Worm (Caenorhabditis elegans) whole organism, late embryonic: ENCODE results near the gene F23H11.7.

Source experiments
- C38D4.7 ChIP-seq: fragments of 200-800 bp; sonication (Bioruptor generic); optimal IDR thresholded peaks from 2 replicates; lab custom pipeline; 2018; ENCODE audit warnings: mild to moderate bottlenecking, missing genetic modification characterization, moderate library complexity, missing compliant biosample characterization
- K09A11.1 ChIP-seq: sonication (generic microtip); optimal IDR thresholded peaks from 2 replicates; lab custom pipeline; 2017; ENCODE audit warnings: antibody characterized with exemption, mild to moderate bottlenecking, missing genetic modification characterization, missing compliant biosample characterization; ENCODE audit not compliant: insufficient read depth
- T23F11.4 ChIP-seq: fragments of 200-800 bp; sonication (Bioruptor generic); optimal IDR thresholded peaks from 2 replicates; lab custom pipeline; 2018; ENCODE audit warnings: mild to moderate bottlenecking, missing genetic modification characterization, missing compliant biosample characterization
- Y22D7AL.16 ChIP-seq: sonication (generic microtip); optimal IDR thresholded peaks from 2 replicates; lab custom pipeline; 2016; ENCODE audit warnings: missing genetic modification characterization, missing compliant biosample characterization
- ceh-19 ChIP-seq: fragments of 200-800 bp; sonication (Bioruptor generic); optimal IDR thresholded peaks from 2 replicates; lab custom pipeline; 2018; ENCODE audit warnings: mild to moderate bottlenecking, missing genetic modification characterization, missing compliant biosample characterization
- ceh-30 ChIP-seq: fragments of 150-350 bp; optimal IDR thresholded peaks from 2 replicates; lab custom pipeline; 2014; ENCODE audit warnings: missing biosample characterization, missing genetic modification characterization
- ceh-31 ChIP-seq: sonication (generic microtip); optimal IDR thresholded peaks from 2 replicates; lab custom pipeline; 2016; ENCODE audit warnings: missing genetic modification characterization, missing compliant biosample characterization
- ceh-34 ChIP-seq: sonication (generic microtip); optimal IDR thresholded peaks from 2 replicates; lab custom pipeline; 2016; ENCODE audit warnings: mild to moderate bottlenecking, missing genetic modification characterization, missing compliant biosample characterization
- dve-1 ChIP-seq: sonication (generic microtip); optimal IDR thresholded peaks from 2 replicates; lab custom pipeline; 2017; ENCODE audit warnings: antibody characterized with exemption, mild to moderate bottlenecking, missing genetic modification characterization, missing compliant biosample characterization
- nfya-1 ChIP-seq: sonication (generic microtip); optimal IDR thresholded peaks from 2 replicates; lab custom pipeline; 2017; ENCODE audit warnings: missing genetic modification characterization, mild to moderate bottlenecking, missing compliant biosample characterization, antibody characterized with exemption, moderate library complexity
- odd-2 ChIP-seq: sonication (generic microtip); optimal IDR thresholded peaks from 2 replicates; lab custom pipeline; 2017; ENCODE audit warnings: antibody characterized with exemption, mild to moderate bottlenecking, missing genetic modification characterization, missing compliant biosample characterization
- pag-3 ChIP-seq: sonication (generic microtip); optimal IDR thresholded peaks from 2 replicates; lab custom pipeline; 2016; ENCODE audit warnings: missing compliant biosample characterization, missing genetic modification characterization, borderline replicate concordance
- pat-9 ChIP-seq: fragments of 200-800 bp; sonication (Bioruptor generic); optimal IDR thresholded peaks from 2 replicates; lab custom pipeline; 2018; ENCODE audit warnings: mild to moderate bottlenecking, missing genetic modification characterization, moderate library complexity, missing compliant biosample characterization
- ttx-3 ChIP-seq: sonication (generic microtip); optimal IDR thresholded peaks from 2 replicates; lab custom pipeline; 2016; ENCODE audit warnings: missing genetic modification reagents, missing genetic modification characterization, missing compliant biosample characterization
- zip-5 ChIP-seq: sonication (generic microtip); optimal IDR thresholded peaks from 2 replicates; lab custom pipeline; 2016; ENCODE audit warnings: missing genetic modification characterization, missing compliant biosample characterization

Gene F23H11.7

DNA sequence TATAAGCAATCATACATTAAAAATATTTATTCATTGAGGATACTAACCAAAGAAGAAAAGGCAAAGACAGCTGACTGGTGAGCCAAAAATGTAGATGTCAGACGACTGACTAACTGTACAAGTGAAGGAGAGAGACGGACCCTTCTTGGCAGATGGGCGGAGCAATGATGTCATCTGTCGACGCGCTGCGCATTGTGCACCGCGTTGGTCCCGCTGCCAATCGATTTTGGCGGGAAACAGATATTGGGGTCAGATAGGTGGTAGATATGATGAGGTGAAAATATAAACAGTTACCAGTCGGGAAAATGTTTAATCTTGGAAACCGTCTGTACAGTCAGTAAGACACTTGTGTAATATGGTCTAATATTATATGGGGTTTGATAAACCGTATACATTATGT is 49.4 kb downstream of the F23H11.7 start, which contains the start of gene T24C4.2:
Gene T24C4.2, minus strand, starts transcription at position 101 of the 400 bp plus-strand sequence.
- TF ChIP-seq ceh-30 (no peak), pag-3 (tag; lab: Kevin White, UChicago) (no peak), ceh-34 (tag; lab: Kevin White, UChicago) (no peak), K09A11.1 (no peak), zip-5 (tag; lab: Kevin White, UChicago) (no peak), ceh-19 (GFP tag; lab: Kevin White, UChicago) (no peak), Y22D7AL.16 (tag; lab: Kevin White, UChicago) (no peak), T23F11.4 (GFP tag; lab: Kevin White, UChicago) (no peak), pat-9 (no peak), nfya-1 (tag; lab: Kevin White, UChicago) (no peak), ttx-3 (no peak), ceh-31 (tag; lab: Kevin White, UChicago) (no peak), dve-1 (tag; lab: Kevin White, UChicago) (no peak), odd-2 (tag; lab: Kevin White, UChicago) (no peak)

ce11 chrIII:868866-869265 is 50.4 kb downstream of the F23H11.7 start:
- no peak for TF ChIP-seq C38D4.7 (GFP tag; lab: Kevin White, UChicago)
